In genomic region chr3L:10332123-10332626, dm6 we compare ENCODE assay signal across 2 fruit fly cellular contexts.
A peak's percentile ranks its signal among the peaks of the same experiment; 100 is the strongest.
TF ChIP-seq lines count a peak whose summit lies in the region.

No protein-coding gene starts in this region.

TF ChIP-seq in whole organism, adult, 20 proteins besides CTCF, POLR2A, EP300 and RAD21 (continued from another document):
- no peak for TF ChIP-seq cnc (optimal IDR thresholded peaks at IDR 0.05; lab: Kevin White, UChicago)
- no peak for TF ChIP-seq Crg-1 (GFP tag; optimal IDR thresholded peaks at IDR 0.05; lab: Kevin White, UChicago)

TF ChIP-seq in whole organism, prepupa, 60 proteins besides CTCF, POLR2A, EP300 and RAD21 (continued from another document):
- TF ChIP-seq cyc (GFP tag; optimal IDR thresholded peaks at IDR 0.05; lab: Kevin White, UChicago) (no peak), Eip75B (GFP tag; optimal IDR thresholded peaks at IDR 0.05; lab: Kevin White, UChicago) (peak; percentile 30), CG16779 (tag; optimal IDR thresholded peaks at IDR 0.05; lab: Kevin White, UChicago) (peak; percentile 75), CG3919 (GFP tag; optimal IDR thresholded peaks at IDR 0.05; lab: Kevin White, UChicago) (no peak), Eip93F (GFP tag; optimal IDR thresholded peaks at IDR 0.05; lab: Kevin White, UChicago) (peak; percentile 87), eg (GFP tag; IDR thresholded peaks at IDR 0.05; lab: Robert Waterston, UW) (peak; percentile 58), fkh (GFP tag; optimal IDR thresholded peaks at IDR 0.05; lab: Kevin White, UChicago) (no peak), fd85E (GFP tag; optimal IDR thresholded peaks at IDR 0.05; lab: Kevin White, UChicago) (peak; percentile 92), CG9139 (GFP tag; optimal IDR thresholded peaks at IDR 0.05; lab: Kevin White, UChicago) (peak; percentile 37), net (GFP tag; optimal IDR thresholded peaks at IDR 0.05; lab: Kevin White, UChicago) (peak; percentile 49), Ets96B (tag; optimal IDR thresholded peaks at IDR 0.05; lab: Kevin White, UChicago) (no peak), spab (GFP tag; optimal IDR thresholded peaks at IDR 0.05; lab: Kevin White, UChicago) (no peak)
